Worm (Caenorhabditis elegans): ENCODE data around the gene C06A6.7.

- TF ChIP-seq nhr-12 (tag; optimal IDR thresholded peaks at IDR 0.05), result no peak
- no peak for TF ChIP-seq nhr-237 (tag; optimal IDR thresholded peaks at IDR 0.05)
- no peak for TF ChIP-seq nhr-10 (tag; optimal IDR thresholded peaks at IDR 0.05)
Observed at ce11 chrIV:7844333-7844973, 6.1 kb upstream of the C06A6.7 start.

Data from whole organism, L2 larva.